Worm (Caenorhabditis elegans): ENCODE results near the gene nhr-35.

- no peak for TF ChIP-seq lsy-2 (tag; optimal IDR thresholded peaks at IDR 0.05)
- no peak for TF ChIP-seq ceh-83 (GFP tag; optimal IDR thresholded peaks at IDR 0.05)
- no peak for TF ChIP-seq unc-62 (GFP tag; optimal IDR thresholded peaks at IDR 0.05)
- TF ChIP-seq ham-2 (GFP tag; optimal IDR thresholded peaks at IDR 0.05) = no peak
- TF ChIP-seq ztf-11 (tag; optimal IDR thresholded peaks at IDR 0.05) = no peak
- TF ChIP-seq cnd-1 (tag; optimal IDR thresholded peaks at IDR 0.05) = no peak
- no peak for TF ChIP-seq drap-1 (GFP tag; optimal IDR thresholded peaks at IDR 0.05)
- TF ChIP-seq pha-4 (tag; optimal IDR thresholded peaks at IDR 0.05) = no peak
- no peak for TF ChIP-seq nhr-237 (tag; optimal IDR thresholded peaks at IDR 0.05)
- no peak for TF ChIP-seq nhr-76 (tag; optimal IDR thresholded peaks at IDR 0.05)
- no peak for TF ChIP-seq mep-1 (tag; optimal IDR thresholded peaks at IDR 0.05)
- no peak for TF ChIP-seq snpc-4 (tag; optimal IDR thresholded peaks at IDR 0.05)
- no peak for TF ChIP-seq nhr-28 (tag; optimal IDR thresholded peaks at IDR 0.05)
- no peak for TF ChIP-seq nhr-12 (tag; optimal IDR thresholded peaks at IDR 0.05)
Measured at ce11 chrX:4528905-4529304, 3.6 kb upstream of the nhr-35 start.
